Worm (Caenorhabditis elegans): ENCODE measurements around the gene C25E10.8.

- TF ChIP-seq C16A3.4 (tag; optimal IDR thresholded peaks at IDR 0.05) (no peak), C34B4.2 (tag; optimal IDR thresholded peaks at IDR 0.05) (no peak), egl-27 (tag; optimal IDR thresholded peaks at IDR 0.05) (no peak), Y116A8C.19 (tag; optimal IDR thresholded peaks at IDR 0.05; ENCODE audit: borderline replicate concordance) (no peak), nhr-90 (tag; optimal IDR thresholded peaks at IDR 0.05; ENCODE audit: poor library complexity) (no peak), mab-9 (GFP tag; IDR thresholded peaks at IDR 0.05) (no peak), sox-4 (tag; optimal IDR thresholded peaks at IDR 0.05) (no peak), ztf-11 (tag; optimal IDR thresholded peaks at IDR 0.05) (no peak), jun-1 (tag; optimal IDR thresholded peaks at IDR 0.05) (no peak), lir-3 (tag; optimal IDR thresholded peaks at IDR 0.05; ENCODE audit: poor library complexity) (no peak), ceh-90 (tag; optimal IDR thresholded peaks at IDR 0.05) (no peak), nhr-28 (tag; optimal IDR thresholded peaks at IDR 0.05) (no peak), snpc-4 (tag; optimal IDR thresholded peaks at IDR 0.05) (no peak), egl-13 (tag; optimal IDR thresholded peaks at IDR 0.05) (no peak)
These were observed 9.3 kb upstream of the C25E10.8 start for ce11 chrV:9063134-9063533.

Measured in whole organism, L1 larva.